Worm (Caenorhabditis elegans): Measurements from ENCODE around the gene pei-2.
A peak's percentile ranks its signal among the peaks of the same experiment; 100 is the strongest.

pei-2 gene

ce11 chrV:990300-990699 lies 33.0 kb downstream of the pei-2 start:
- TF ChIP-seq mbf-1 (tag; optimal IDR thresholded peaks at IDR 0.05): no peak
- no peak for TF ChIP-seq nhr-129 (tag; optimal IDR thresholded peaks at IDR 0.05)
- no peak for TF ChIP-seq snpc-4 (tag; optimal IDR thresholded peaks at IDR 0.05)
- TF ChIP-seq F13H6.1 (tag; optimal IDR thresholded peaks at IDR 0.05): no peak
- TF ChIP-seq mdl-1 (tag; optimal IDR thresholded peaks at IDR 0.05): no peak
- no peak for TF ChIP-seq ZK546.5 (tag; optimal IDR thresholded peaks at IDR 0.05)
- no peak for TF ChIP-seq skn-1 (tag; optimal IDR thresholded peaks at IDR 0.05)
- no peak for TF ChIP-seq elt-1 (tag; optimal IDR thresholded peaks at IDR 0.05)
- no peak for TF ChIP-seq nhr-237 (tag; optimal IDR thresholded peaks at IDR 0.05)
- TF ChIP-seq sma-9 (GFP tag; optimal IDR thresholded peaks at IDR 0.05): no peak
- no peak for TF ChIP-seq sma-9 (tag; optimal IDR thresholded peaks at IDR 0.05)
- no peak for TF ChIP-seq unc-55 (GFP tag; optimal IDR thresholded peaks at IDR 0.05)

DNA sequence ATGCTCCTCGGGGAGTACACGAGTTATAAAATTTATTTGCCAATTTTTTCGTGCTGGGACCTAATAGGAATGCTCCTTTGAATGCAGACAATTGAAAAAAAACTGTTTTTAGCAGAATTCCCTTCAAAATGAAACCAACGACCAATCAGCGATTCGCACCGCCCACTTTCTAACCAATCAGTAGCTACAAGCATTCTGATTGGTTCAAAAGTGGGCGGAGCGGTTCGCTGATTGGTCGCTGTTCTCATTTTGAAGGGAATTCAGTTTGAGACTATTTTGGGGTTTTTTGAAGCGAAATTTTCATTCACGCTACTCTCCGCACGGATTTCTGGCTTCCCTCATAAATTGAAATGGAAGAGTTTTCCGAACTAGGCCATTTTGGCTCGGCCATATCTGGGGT lies 40.1 kb downstream of the pei-2 start:
- no peak for TF ChIP-seq C34F6.9 (tag; optimal IDR thresholded peaks at IDR 0.05)
- no peak for TF ChIP-seq ztf-11 (tag; optimal IDR thresholded peaks at IDR 0.05)
- no peak for TF ChIP-seq nhr-6 (tag; optimal IDR thresholded peaks at IDR 0.05)
- TF ChIP-seq ZK546.5 (tag; optimal IDR thresholded peaks at IDR 0.05): no peak
- no peak for TF ChIP-seq nhr-237 (tag; optimal IDR thresholded peaks at IDR 0.05)
- TF ChIP-seq Y55F3AM.14 (GFP tag; optimal IDR thresholded peaks at IDR 0.05): no peak
- TF ChIP-seq crh-2 (tag; optimal IDR thresholded peaks at IDR 0.05): no peak
- no peak for TF ChIP-seq dmd-4 (tag; optimal IDR thresholded peaks at IDR 0.05)
- no peak for TF ChIP-seq nhr-12 (tag; optimal IDR thresholded peaks at IDR 0.05)
- TF ChIP-seq nhr-11 (tag; optimal IDR thresholded peaks at IDR 0.05): no peak
- no peak for TF ChIP-seq lsy-2 (tag; optimal IDR thresholded peaks at IDR 0.05)
- no peak for TF ChIP-seq snpc-4 (tag; optimal IDR thresholded peaks at IDR 0.05)
- no peak for TF ChIP-seq blmp-1 (tag; optimal IDR thresholded peaks at IDR 0.05; ENCODE audit: insufficient read depth)
- no peak for TF ChIP-seq elt-3 (tag; optimal IDR thresholded peaks at IDR 0.05)
- no peak for TF ChIP-seq mbf-1 (tag; optimal IDR thresholded peaks at IDR 0.05)
- no peak for TF ChIP-seq nhr-25 (tag; optimal IDR thresholded peaks at IDR 0.05)
- TF ChIP-seq ceh-82 (tag; optimal IDR thresholded peaks at IDR 0.05): no peak
- TF ChIP-seq peb-1 (tag; optimal IDR thresholded peaks at IDR 0.05): no peak
- no peak for TF ChIP-seq ztf-4 (tag; optimal IDR thresholded peaks at IDR 0.05)

DNA sequence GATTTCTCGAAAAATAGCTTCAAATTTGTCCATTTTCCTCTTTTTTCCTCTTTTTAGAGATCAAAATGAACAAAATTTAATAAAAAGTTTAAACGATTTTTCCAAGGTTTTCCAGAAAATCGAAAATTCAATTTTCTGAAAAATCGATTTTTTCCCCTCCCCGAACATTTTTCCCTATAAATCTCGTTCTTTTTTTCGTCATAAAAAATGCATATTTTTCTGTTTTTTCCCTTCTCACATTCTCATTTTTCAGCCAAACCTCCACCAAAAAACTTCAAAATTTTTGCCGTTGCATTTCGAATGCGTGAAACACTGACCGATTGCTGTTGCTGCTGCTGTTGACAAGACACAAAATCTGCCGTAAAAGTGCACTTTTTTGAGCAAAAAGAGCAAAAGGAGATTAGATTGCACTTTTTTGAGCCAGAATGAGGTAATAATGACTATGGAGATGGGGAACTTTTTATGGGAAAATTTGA lies 40.9 kb downstream of the pei-2 start, which contains the start of the genes Y50D4C.12 and unc-34:
TSS of gene Y50D4C.12 (plus strand) at position 301 of the 476 bp plus-strand sequence.
TSS of gene unc-34 (plus strand) at position 426 of the 476 bp plus-strand sequence.
- TF ChIP-seq aly-2 (tag; optimal IDR thresholded peaks at IDR 0.05) (no peak), lin-39 (tag; optimal IDR thresholded peaks at IDR 0.05) (no peak), elt-3 (tag; optimal IDR thresholded peaks at IDR 0.05) (no peak), lin-13 (GFP tag; optimal IDR thresholded peaks at IDR 0.05) (no peak), ceh-16 (tag; optimal IDR thresholded peaks at IDR 0.05) (no peak), mdl-1 (tag; optimal IDR thresholded peaks at IDR 0.05) (no peak), fos-1 (tag; optimal IDR thresholded peaks at IDR 0.05) (no peak), ztf-4 (tag; optimal IDR thresholded peaks at IDR 0.05) (no peak), dmd-4 (tag; optimal IDR thresholded peaks at IDR 0.05) (no peak), ceh-82 (tag; optimal IDR thresholded peaks at IDR 0.05) (no peak), Y55F3AM.14 (GFP tag; optimal IDR thresholded peaks at IDR 0.05) (no peak), ztf-1 (GFP tag; conservative IDR thresholded peaks at IDR 0.05) (no peak), zag-1 (tag; optimal IDR thresholded peaks at IDR 0.05) (no peak), peb-1 (tag; optimal IDR thresholded peaks at IDR 0.05) (no peak), nhr-25 (tag; optimal IDR thresholded peaks at IDR 0.05) (no peak), ama-1 (optimal IDR thresholded peaks at IDR 0.05) (no peak), sma-3 (GFP tag; optimal IDR thresholded peaks at IDR 0.05) (no peak), sma-9 (GFP tag; optimal IDR thresholded peaks at IDR 0.05) (no peak), sma-9 (tag; optimal IDR thresholded peaks at IDR 0.05) (no peak)

DNA sequence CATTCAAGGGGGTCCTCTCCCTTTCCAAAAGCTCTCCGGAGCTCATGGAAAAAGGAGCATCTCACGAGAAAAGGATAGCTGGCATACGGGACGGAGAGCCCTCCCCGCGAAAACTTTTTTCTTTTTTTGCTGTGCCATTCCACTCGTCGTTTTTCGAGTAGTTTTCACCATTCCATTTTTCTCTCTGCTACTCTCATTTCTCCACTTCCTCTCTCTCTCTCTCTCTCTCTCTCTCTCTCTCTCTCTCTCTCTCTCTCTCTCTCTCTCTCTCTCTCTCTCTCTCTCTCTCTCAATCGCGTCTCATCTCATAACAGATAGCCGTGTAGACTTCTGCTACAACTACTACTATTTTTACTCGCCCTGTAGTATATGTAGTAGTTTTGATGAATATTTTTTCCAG lies 43.6 kb downstream of the pei-2 start:
- peak; percentile 57 for TF ChIP-seq nhr-6 (tag; optimal IDR thresholded peaks at IDR 0.05)
- no peak for TF ChIP-seq R02D3.7 (tag; optimal IDR thresholded peaks at IDR 0.05)
- no peak for TF ChIP-seq nhr-23 (tag; optimal IDR thresholded peaks at IDR 0.05)
- TF ChIP-seq C34F6.9 (tag; optimal IDR thresholded peaks at IDR 0.05): peak; percentile 62
- no peak for TF ChIP-seq Y55F3AM.14 (GFP tag; optimal IDR thresholded peaks at IDR 0.05)
- TF ChIP-seq peb-1 (tag; optimal IDR thresholded peaks at IDR 0.05): no peak
- TF ChIP-seq alr-1 (tag; optimal IDR thresholded peaks at IDR 0.05): no peak
- TF ChIP-seq mab-5 (tag; optimal IDR thresholded peaks at IDR 0.05): no peak
- peak; percentile 38 for TF ChIP-seq egl-27 (tag; optimal IDR thresholded peaks at IDR 0.05)
- peak; percentile 72 for TF ChIP-seq lin-13 (GFP tag; optimal IDR thresholded peaks at IDR 0.05)
- TF ChIP-seq nhr-77 (tag; optimal IDR thresholded peaks at IDR 0.05): no peak
- no peak for TF ChIP-seq aly-2 (tag; optimal IDR thresholded peaks at IDR 0.05)
- TF ChIP-seq sma-3 (GFP tag; optimal IDR thresholded peaks at IDR 0.05): no peak
- TF ChIP-seq nhr-12 (tag; optimal IDR thresholded peaks at IDR 0.05): no peak
- TF ChIP-seq sem-4 (tag; optimal IDR thresholded peaks at IDR 0.05): peak; percentile 51
- TF ChIP-seq skn-1 (tag; optimal IDR thresholded peaks at IDR 0.05): no peak
- no peak for TF ChIP-seq ZK546.5 (tag; optimal IDR thresholded peaks at IDR 0.05)
- TF ChIP-seq mbf-1 (tag; optimal IDR thresholded peaks at IDR 0.05): no peak
- TF ChIP-seq unc-62 (GFP tag; optimal IDR thresholded peaks at IDR 0.05): no peak
- peak; percentile 0 for TF ChIP-seq nhr-25 (tag; optimal IDR thresholded peaks at IDR 0.05)
- no peak for TF ChIP-seq nhr-10 (tag; optimal IDR thresholded peaks at IDR 0.05)
- no peak for TF ChIP-seq ceh-82 (tag; optimal IDR thresholded peaks at IDR 0.05)
- peak; percentile 59 for TF ChIP-seq nhr-129 (tag; optimal IDR thresholded peaks at IDR 0.05)
- peak; percentile 26 for TF ChIP-seq unc-55 (GFP tag; optimal IDR thresholded peaks at IDR 0.05)
- TF ChIP-seq fos-1 (tag; optimal IDR thresholded peaks at IDR 0.05): no peak
- TF ChIP-seq ztf-4 (tag; optimal IDR thresholded peaks at IDR 0.05): peak; percentile 35
- TF ChIP-seq snpc-4 (tag; optimal IDR thresholded peaks at IDR 0.05): no peak
- no peak for TF ChIP-seq nhr-11 (tag; optimal IDR thresholded peaks at IDR 0.05)
- no peak for TF ChIP-seq elt-3 (tag; optimal IDR thresholded peaks at IDR 0.05)
- no peak for TF ChIP-seq lin-39 (tag; optimal IDR thresholded peaks at IDR 0.05)

Measured in whole organism, L2 larva.